Fruit fly (Drosophila melanogaster) whole organism, embryonic: Measurements from ENCODE around the gene plx.

ENCODE experiments used
- Asciz ChIP-seq: fragments of 200-800 bp; sonication (Bioruptor generic); optimal IDR thresholded peaks from 2 replicates; lab custom pipeline; 2017; ENCODE audit warnings: missing biosample characterization, mild to moderate bottlenecking, missing genetic modification characterization, missing genetic modification reagents
- Blimp-1 ChIP-seq: fragments of 200-800 bp; sonication (Bioruptor generic); optimal IDR thresholded peaks from 3 replicates; lab custom pipeline; 2018; ENCODE audit warnings: missing biosample characterization, missing genetic modification characterization, mild to moderate bottlenecking, moderate library complexity, missing genetic modification reagents
- CG12659 ChIP-seq: fragments of 200-800 bp; sonication (Bioruptor generic); optimal IDR thresholded peaks from 3 replicates; lab custom pipeline; 2017; ENCODE audit warnings: mild to moderate bottlenecking, missing biosample characterization, missing genetic modification reagents, missing genetic modification characterization
- CG12769 ChIP-seq: fragments of 200-800 bp; sonication (Bioruptor generic); optimal IDR thresholded peaks from 2 replicates; lab custom pipeline; 2019; ENCODE audit warnings: missing biosample characterization, mild to moderate bottlenecking, missing genetic modification characterization, moderate library complexity
- CG1647 ChIP-seq: fragments of 200-800 bp; sonication (Bioruptor generic); optimal IDR thresholded peaks from 3 replicates; lab custom pipeline; 2016; ENCODE audit warnings: missing biosample characterization, missing genetic modification characterization
- CG18764 ChIP-seq: fragments of 200-800 bp; sonication (Bioruptor generic); optimal IDR thresholded peaks from 3 replicates; lab custom pipeline; 2016; ENCODE audit warnings: missing biosample characterization, missing genetic modification characterization
- CG2712 ChIP-seq: fragments of 200-800 bp; optimal IDR thresholded peaks from 3 replicates; lab custom pipeline; 2019; ENCODE audit warnings: missing biosample characterization, mild to moderate bottlenecking, missing genetic modification characterization, moderate library complexity
- CG3065 ChIP-seq: fragments of 200-800 bp; sonication (Bioruptor generic); optimal IDR thresholded peaks from 2 replicates; lab custom pipeline; 2016; ENCODE audit warnings: missing biosample characterization, missing genetic modification characterization
- CG31388 ChIP-seq: fragments of 200-800 bp; sonication (Bioruptor generic); optimal IDR thresholded peaks from 2 replicates; lab custom pipeline; 2016; ENCODE audit warnings: missing biosample characterization, missing genetic modification characterization
- CG4424 ChIP-seq: fragments of 200-800 bp; sonication (Bioruptor generic); optimal IDR thresholded peaks from 3 replicates; lab custom pipeline; 2016; ENCODE audit warnings: missing biosample characterization, missing genetic modification characterization
- CG5180 ChIP-seq: fragments of 200-800 bp; sonication (Bioruptor generic); optimal IDR thresholded peaks from 3 replicates; lab custom pipeline; 2017; ENCODE audit warnings: missing biosample characterization, missing genetic modification characterization, mild to moderate bottlenecking, moderate library complexity, missing genetic modification reagents
- CG5245 ChIP-seq: fragments of 200-800 bp; sonication (Bioruptor generic); optimal IDR thresholded peaks from 3 replicates; lab custom pipeline; 2016; ENCODE audit warnings: missing biosample characterization, missing genetic modification characterization
- CG6654 ChIP-seq: fragments of 200-800 bp; sonication (Bioruptor generic); optimal IDR thresholded peaks from 2 replicates; lab custom pipeline; 2017; ENCODE audit warnings: missing biosample characterization, mild to moderate bottlenecking, missing genetic modification characterization
- CG9817 ChIP-seq: fragments of 200-800 bp; sonication (Bioruptor generic); optimal IDR thresholded peaks from 2 replicates; lab custom pipeline; 2018; ENCODE audit warnings: missing biosample characterization, mild to moderate bottlenecking, missing genetic modification characterization, moderate library complexity
- CG9876 ChIP-seq: fragments of 200-800 bp; sonication (Bioruptor generic); optimal IDR thresholded peaks from 2 replicates; lab custom pipeline; 2016; ENCODE audit warnings: missing biosample characterization, missing genetic modification characterization
- CG9932 ChIP-seq: fragments of 200-800 bp; sonication (Bioruptor generic); IDR thresholded peaks from 2 replicates; pipeline ENCODE4 v1.3.6; 2022; ENCODE audit warnings: missing biosample characterization, missing genetic modification characterization
- D ChIP-seq, 2 experiments: fragments of 200-800 bp in 1 of 2; fragments of >200 bp in 1 of 2; sonication (Bioruptor generic) in 1 of 2; optimal IDR thresholded peaks; 2 replicates in 1 of 2; 3 replicates in 1 of 2; lab custom pipeline; 2017; ENCODE audit warnings: mild to moderate bottlenecking in 1 of 2, missing biosample characterization in 1 of 2, missing genetic modification characterization in 1 of 2, missing genetic modification reagents in 1 of 2
- Dad ChIP-seq: fragments of 200-800 bp; sonication (Bioruptor generic); optimal IDR thresholded peaks from 3 replicates; lab custom pipeline; 2016; ENCODE audit warnings: missing biosample characterization, missing genetic modification characterization
- Drgx ChIP-seq: fragments of 200-800 bp; sonication (Bioruptor generic); IDR thresholded peaks from 2 replicates; pipeline ENCODE4 v1.3.6; 2022; ENCODE audit warnings: missing biosample characterization, missing genetic modification characterization
- HHEX ChIP-seq: fragments of 200-800 bp; sonication (Bioruptor generic); optimal IDR thresholded peaks from 3 replicates; lab custom pipeline; 2017; ENCODE audit warnings: missing biosample characterization, mild to moderate bottlenecking, missing genetic modification characterization, missing genetic modification reagents
- HmgD ChIP-seq: fragments of 200-800 bp; sonication (Bioruptor generic); optimal IDR thresholded peaks from 3 replicates; lab custom pipeline; 2016; ENCODE audit warnings: missing biosample characterization, missing genetic modification characterization
- Hsf ChIP-seq: fragments of 200-800 bp; sonication (Bioruptor generic); optimal IDR thresholded peaks from 3 replicates; lab custom pipeline; 2016; ENCODE audit warnings: missing biosample characterization, missing genetic modification characterization
- Kr ChIP-seq: fragments of 200-800 bp; sonication (Bioruptor generic); optimal IDR thresholded peaks from 2 replicates; lab custom pipeline; 2017; ENCODE audit warnings: missing biosample characterization, mild to moderate bottlenecking, missing genetic modification characterization
- MBD-R2 ChIP-seq: fragments of 200-800 bp; sonication (Bioruptor generic); IDR thresholded peaks from 2 replicates; pipeline ENCODE4 v1.3.6; 2022; ENCODE audit warnings: missing biosample characterization, missing genetic modification characterization
- Med ChIP-seq: fragments of 200-800 bp; sonication (Bioruptor generic); peaks from one replicate; lab custom pipeline; 2016; ENCODE audit warnings: missing biosample characterization, missing genetic modification characterization, mild to moderate bottlenecking, inconsistent platforms, moderate library complexity
- Pdp1 ChIP-seq, 2 experiments: fragments of 200-800 bp; sonication (Bioruptor generic); optimal IDR thresholded peaks; 3 replicates each; lab custom pipeline; 2016; ENCODE audit warnings: missing biosample characterization in 2 of 2, missing genetic modification characterization in 2 of 2, mild to moderate bottlenecking in 1 of 2, moderate library complexity in 1 of 2
- Ravus ChIP-seq: fragments of 200-800 bp; sonication (Bioruptor generic); IDR thresholded peaks from 2 replicates; pipeline ENCODE4 v1.3.6; 2022; ENCODE audit warnings: missing biosample characterization, missing genetic modification characterization
- Xbp1 ChIP-seq: fragments of 200-800 bp; sonication (Bioruptor generic); optimal IDR thresholded peaks from 3 replicates; lab custom pipeline; 2016; ENCODE audit warnings: missing biosample characterization, mild to moderate bottlenecking, missing genetic modification characterization
- YL-1 ChIP-seq: fragments of 200-800 bp; sonication (Bioruptor generic); optimal IDR thresholded peaks from 3 replicates; lab custom pipeline; 2017; ENCODE audit warnings: missing biosample characterization, mild to moderate bottlenecking, missing genetic modification characterization
- caup ChIP-seq: fragments of 200-800 bp; sonication (Bioruptor generic); optimal IDR thresholded peaks from 3 replicates; lab custom pipeline; 2017; ENCODE audit warnings: missing biosample characterization, mild to moderate bottlenecking, missing genetic modification characterization, moderate library complexity; ENCODE audit not compliant: severe bottlenecking
- crol ChIP-seq: fragments of 200-800 bp; sonication (Bioruptor generic); IDR thresholded peaks from 2 replicates; pipeline ENCODE4 v1.3.6; 2022; ENCODE audit warnings: missing biosample characterization, missing genetic modification characterization
- fd3F ChIP-seq: fragments of 200-800 bp; sonication (Bioruptor generic); optimal IDR thresholded peaks from 2 replicates; lab custom pipeline; 2018; ENCODE audit warnings: missing biosample characterization, mild to moderate bottlenecking, missing genetic modification characterization, moderate library complexity
- gem ChIP-seq: fragments of 200-800 bp; sonication (Bioruptor generic); optimal IDR thresholded peaks from 2 replicates; lab custom pipeline; 2019; ENCODE audit warnings: missing biosample characterization, mild to moderate bottlenecking, missing genetic modification characterization, moderate library complexity
- kay ChIP-seq: fragments of 200-800 bp; sonication (Bioruptor generic); optimal IDR thresholded peaks from 2 replicates; lab custom pipeline; 2016; ENCODE audit warnings: missing biosample characterization, missing genetic modification characterization
- kni ChIP-seq: fragments of 200-800 bp; sonication (Bioruptor generic); optimal IDR thresholded peaks from 3 replicates; lab custom pipeline; 2017; ENCODE audit warnings: mild to moderate bottlenecking, missing biosample characterization, missing genetic modification reagents, missing genetic modification characterization
- slou ChIP-seq: fragments of 200-800 bp; sonication (Bioruptor generic); optimal IDR thresholded peaks from 3 replicates; lab custom pipeline; 2016; ENCODE audit warnings: missing biosample characterization, missing genetic modification characterization
- so ChIP-seq: fragments of 200-800 bp; sonication (Bioruptor generic); IDR thresholded peaks from 3 replicates; pipeline ENCODE4 v1.3.6; 2022; ENCODE audit warnings: missing biosample characterization, missing genetic modification characterization
- sr ChIP-seq: fragments of 200-800 bp; sonication (Bioruptor generic); IDR thresholded peaks from 3 replicates; pipeline ENCODE4 v1.3.6; 2022; ENCODE audit warnings: missing biosample characterization, missing genetic modification characterization
- stc ChIP-seq: fragments of 200-800 bp; sonication (Bioruptor generic); IDR thresholded peaks from 2 replicates; pipeline ENCODE4 v1.3.6; 2022; ENCODE audit warnings: missing biosample characterization, missing genetic modification characterization
- tup ChIP-seq: fragments of 200-800 bp; sonication (Bioruptor generic); optimal IDR thresholded peaks from 2 replicates; lab custom pipeline; 2016; ENCODE audit warnings: missing biosample characterization, mild to moderate bottlenecking, missing genetic modification characterization, moderate library complexity
- vnd ChIP-seq: fragments of 200-800 bp; sonication (Bioruptor generic); IDR thresholded peaks from 3 replicates; pipeline ENCODE4 v1.3.6; 2022; ENCODE audit warnings: missing biosample characterization, missing genetic modification characterization; ENCODE audit not compliant: partially characterized antibody
- vvl ChIP-seq: fragments of 200-800 bp; sonication (Bioruptor generic); IDR thresholded peaks from 2 replicates; pipeline ENCODE4 v1.3.6; 2022; ENCODE audit warnings: missing biosample characterization, missing genetic modification characterization

Gene plx

dm6 chr3R:5636519-5637430, 48.9 kb upstream of the plx start, which contains the start of the genes CG31548 and CG12170 (continued):
- TF ChIP-seq fd3F (GFP tag; lab: Kevin White, UChicago) (peak; percentile 11), Hsf (GFP tag; lab: Kevin White, UChicago) (peak; percentile 27), stc (GFP tag; lab: Robert Waterston, UW) (0 out of 2 replicates have a peak, but pooled peaks have one; percentile 16), CG1647 (GFP tag; lab: Kevin White, UChicago) (no peak), Kr (GFP tag; lab: Kevin White, UChicago) (no peak), CG18764 (GFP tag; lab: Kevin White, UChicago) (peak; percentile 42)

DNA sequence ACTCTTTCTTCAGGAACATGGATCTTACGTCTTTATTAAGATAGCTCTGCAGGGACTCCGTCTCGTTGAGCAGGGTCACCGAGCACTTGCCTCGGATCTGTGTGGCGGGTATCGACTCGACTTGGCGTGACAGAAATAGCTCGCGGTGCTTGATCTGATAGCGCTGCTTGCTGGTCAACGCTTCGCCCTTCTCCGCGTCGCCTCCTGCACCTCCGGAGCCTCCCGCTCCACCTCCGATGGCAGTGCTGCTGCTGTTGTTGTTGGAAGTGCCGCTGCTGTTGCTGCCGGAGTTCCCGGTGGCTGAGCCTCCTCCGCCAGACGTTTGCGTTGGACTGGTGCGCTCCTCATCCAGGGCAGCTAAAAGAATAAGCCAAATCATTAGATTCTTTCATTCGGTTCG, 42.2 kb upstream of the plx start:
- no peak for TF ChIP-seq CG31388
- TF ChIP-seq Med (GFP tag; lab: Kevin White, UChicago): peak; percentile 60

- TF ChIP-seq Asciz (GFP tag; lab: Kevin White, UChicago): no peak
- TF ChIP-seq CG12769 (tag; lab: Kevin White, UChicago): peak; percentile 53
- no peak for TF ChIP-seq Ravus (GFP tag; lab: Robert Waterston, UW)
- no peak for TF ChIP-seq Dad (GFP tag; lab: Kevin White, UChicago)
- no peak for TF ChIP-seq CG5245 (GFP tag; lab: Kevin White, UChicago)
- TF ChIP-seq tup (GFP tag; lab: Kevin White, UChicago): no peak
- TF ChIP-seq MBD-R2: 0 out of 2 replicates have a peak, but pooled peaks have one; percentile 6
- peak; percentile 52; the same call in 1 of the 2 replicates for TF ChIP-seq vvl (GFP tag; lab: Robert Waterston, UW)
- TF ChIP-seq CG9876: no peak
- peak; percentile 46 for TF ChIP-seq D (optimal IDR thresholded peaks at IDR 0.05; lab: Kevin White, UChicago)
- no peak for TF ChIP-seq D (GFP tag; optimal IDR thresholded peaks at IDR 0.05; lab: Kevin White, UChicago)
- TF ChIP-seq HmgD: no peak
- no peak for TF ChIP-seq caup (GFP tag; lab: Kevin White, UChicago)
- TF ChIP-seq kni: peak; percentile 66
- TF ChIP-seq so (GFP tag; lab: Robert Waterston, UW): no peak
- 0 out of 2 replicates have a peak, but pooled peaks have one; percentile 6 for TF ChIP-seq CG9932 (GFP tag; lab: Robert Waterston, UW)
- TF ChIP-seq vnd (GFP tag; lab: Robert Waterston, UW): no peak
- peak; percentile 39; the same call in 1 of the 2 replicates for TF ChIP-seq Drgx
- TF ChIP-seq YL-1 (GFP tag; lab: Kevin White, UChicago): no peak
- no peak for TF ChIP-seq CG3065 (GFP tag; lab: Kevin White, UChicago)
- TF ChIP-seq HHEX (GFP tag; lab: Kevin White, UChicago): no peak
- no peak for TF ChIP-seq CG6654 (GFP tag; lab: Kevin White, UChicago)
- no peak for TF ChIP-seq slou
- TF ChIP-seq CG9817 (tag; lab: Kevin White, UChicago): no peak
- TF ChIP-seq CG5180 (GFP tag; lab: Kevin White, UChicago): peak; percentile 82
- TF ChIP-seq CG12659 (GFP tag; lab: Kevin White, UChicago): no peak
- TF ChIP-seq gem (tag; lab: Kevin White, UChicago): no peak
- TF ChIP-seq sr (GFP tag; lab: Robert Waterston, UW): peak; percentile 85
- TF ChIP-seq Pdp1 (GFP tag; optimal IDR thresholded peaks at IDR 0.05; lab: Kevin White, UChicago): peak in 1 of 2 experiments; percentile 45
- no peak for TF ChIP-seq Xbp1 (GFP tag; lab: Kevin White, UChicago)
- peak; percentile 72 for TF ChIP-seq crol (GFP tag; lab: Robert Waterston, UW)
- TF ChIP-seq CG4424: no peak
- TF ChIP-seq Blimp-1 (GFP tag; lab: Kevin White, UChicago): peak; percentile 16
- no peak for TF ChIP-seq CG2712 (tag; lab: Kevin White, UChicago)
- TF ChIP-seq kay (GFP tag; lab: Kevin White, UChicago): no peak
Observed at dm6 chr3R:5647705-5648568, 37.7 kb upstream of the plx start.
